Worm (Caenorhabditis elegans): Measurements from ENCODE around the gene nucl-1.

DNA sequence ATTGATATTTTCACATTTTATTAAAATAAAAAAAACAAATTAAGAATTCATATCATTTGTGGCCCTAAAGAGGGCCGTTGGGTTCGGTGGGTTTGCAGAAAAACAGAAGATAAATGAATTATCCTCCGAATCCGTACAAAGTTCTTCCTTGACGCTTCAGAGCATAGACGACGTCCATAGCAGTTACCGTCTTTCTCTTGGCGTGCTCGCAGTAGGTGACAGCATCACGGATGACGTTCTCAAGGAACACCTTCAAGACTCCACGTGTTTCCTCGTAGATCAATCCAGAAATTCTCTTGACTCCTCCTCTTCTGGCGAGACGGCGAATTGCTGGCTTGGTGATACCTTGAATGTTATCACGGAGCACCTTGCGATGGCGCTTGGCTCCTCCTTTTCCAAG lies 44.2 kb upstream of the nucl-1 start:
- TF ChIP-seq ceh-22 (tag; optimal IDR thresholded peaks at IDR 0.05) (no peak), ahr-1 (tag; optimal IDR thresholded peaks at IDR 0.05) (no peak), madf-2 (tag; optimal IDR thresholded peaks at IDR 0.05) (no peak), ets-4 (tag; optimal IDR thresholded peaks at IDR 0.05) (no peak), pat-9 (tag; optimal IDR thresholded peaks at IDR 0.05) (no peak), pqm-1 (tag; optimal IDR thresholded peaks at IDR 0.05) (no peak), ama-1 (optimal IDR thresholded peaks at IDR 0.05) (peak; percentile 35), ceh-30 (tag; optimal IDR thresholded peaks at IDR 0.05) (no peak), lin-11 (tag; optimal IDR thresholded peaks at IDR 0.05) (no peak), ceh-45 (GFP tag; IDR thresholded peaks at IDR 0.05) (no peak), pha-4 (tag; optimal IDR thresholded peaks at IDR 0.05) (no peak), lim-6 (tag; optimal IDR thresholded peaks at IDR 0.05) (no peak), ceh-6 (GFP tag; optimal IDR thresholded peaks at IDR 0.05) (no peak), Y22D7AL.16 (tag; optimal IDR thresholded peaks at IDR 0.05) (no peak)
